Worm (Caenorhabditis elegans): Measurements from ENCODE around the gene C10C6.3.

ce11 chrIV:11493899-11494298 is 28.9 kb upstream of the C10C6.3 start:
- TF ChIP-seq W03F9.2 (tag; optimal IDR thresholded peaks at IDR 0.05): no peak
- no peak for TF ChIP-seq dao-5 (tag; optimal IDR thresholded peaks at IDR 0.05)
- TF ChIP-seq him-1 (tag; optimal IDR thresholded peaks at IDR 0.05): no peak
